Worm (Caenorhabditis elegans): ENCODE data around the gene cpz-2.

- TF ChIP-seq tbx-37 (GFP tag; conservative IDR thresholded peaks at IDR 0.05) (no peak), ceh-36 (tag; optimal IDR thresholded peaks at IDR 0.05) (no peak), ama-1 (optimal IDR thresholded peaks at IDR 0.05) (no peak), scrt-1 (GFP tag; IDR thresholded peaks at IDR 0.05) (no peak), hmg-4 (GFP tag; optimal IDR thresholded peaks at IDR 0.05) (no peak), pes-1 (GFP tag; IDR thresholded peaks at IDR 0.05) (no peak), ets-7 (tag; optimal IDR thresholded peaks at IDR 0.05) (no peak), hmbx-1 (tag; optimal IDR thresholded peaks at IDR 0.05) (no peak), F13C5.2 (tag; optimal IDR thresholded peaks at IDR 0.05) (no peak), aly-1 (tag; optimal IDR thresholded peaks at IDR 0.05) (no peak)
These were observed 30.7 kb upstream of the cpz-2 start for ce11 chrV:13350302-13350701.
